Worm (Caenorhabditis elegans): Measurements from ENCODE around the gene Y62H9A.15.

Y62H9A.15 gene

ce11 chrX:11910046-11910445 is at the start of gene Y62H9A.15:
Gene Y62H9A.15, minus strand, starts transcription at chrX:11910145.
- TF ChIP-seq unc-62 (GFP tag; optimal IDR thresholded peaks at IDR 0.05) = no peak

ce11 chrX:11957246-11957645 is 47.3 kb upstream of the Y62H9A.15 start, which contains the start of gene T08D10.5:
Gene T08D10.5, plus strand, starts transcription at chrX:11957546.
- TF ChIP-seq unc-62 (GFP tag; optimal IDR thresholded peaks at IDR 0.05) = no peak

- no peak for TF ChIP-seq unc-62 (GFP tag; optimal IDR thresholded peaks at IDR 0.05)
These were observed 45.2 kb upstream of the Y62H9A.15 start, which contains the start of gene T08D10.3 for ce11 chrX:11955125-11955524. Gene T08D10.3, plus strand, starts transcription at chrX:11955425.

- TF ChIP-seq unc-62 (GFP tag; optimal IDR thresholded peaks at IDR 0.05) = no peak
These were observed 43.3 kb upstream of the Y62H9A.15 start, which contains the start of gene T08D10.4 for ce11 chrX:11953229-11953628. Gene T08D10.4, minus strand, starts transcription at chrX:11953329.

ce11 chrX:11952129-11952528 is 42.2 kb upstream of the Y62H9A.15 start:
- TF ChIP-seq unc-62 (GFP tag; optimal IDR thresholded peaks at IDR 0.05) = no peak

- no peak for TF ChIP-seq unc-62 (GFP tag; optimal IDR thresholded peaks at IDR 0.05)
These were observed 38.4 kb upstream of the Y62H9A.15 start, which contains the start of gene lsd-1 for ce11 chrX:11948184-11948894. Gene lsd-1, plus strand, starts transcription at chrX:11948844.

ce11 chrX:11946788-11947463 is 37.0 kb upstream of the Y62H9A.15 start, which contains the start of gene nfya-1:
Gene nfya-1, minus strand, starts transcription at chrX:11946838.
- TF ChIP-seq unc-62 (GFP tag; optimal IDR thresholded peaks at IDR 0.05) = no peak

ce11 chrX:11941951-11942350 is 32.0 kb upstream of the Y62H9A.15 start, which contains the start of gene F55G7.3:
Gene F55G7.3, minus strand, starts transcription at chrX:11942051.
- TF ChIP-seq unc-62 (GFP tag; optimal IDR thresholded peaks at IDR 0.05) = no peak

ce11 chrX:11938826-11939225 is 28.9 kb upstream of the Y62H9A.15 start, which contains the start of gene F55G7.5:
Gene F55G7.5, minus strand, starts transcription at chrX:11938926.
- no peak for TF ChIP-seq unc-62 (GFP tag; optimal IDR thresholded peaks at IDR 0.05)

- peak; percentile 32 for TF ChIP-seq unc-62 (GFP tag; optimal IDR thresholded peaks at IDR 0.05)
These were observed 27.5 kb upstream of the Y62H9A.15 start for ce11 chrX:11937343-11937935.

- TF ChIP-seq unc-62 (GFP tag; optimal IDR thresholded peaks at IDR 0.05) = no peak
These were observed 25.0 kb upstream of the Y62H9A.15 start for ce11 chrX:11934933-11935332.

- no peak for TF ChIP-seq unc-62 (GFP tag; optimal IDR thresholded peaks at IDR 0.05)
These were observed 23.6 kb upstream of the Y62H9A.15 start for ce11 chrX:11933547-11933946.

- TF ChIP-seq unc-62 (GFP tag; optimal IDR thresholded peaks at IDR 0.05) = no peak
These were observed 21.6 kb upstream of the Y62H9A.15 start, which contains the start of gene dot-1.4 for ce11 chrX:11931559-11931958. Gene dot-1.4, minus strand, starts transcription at chrX:11931659.

ce11 chrX:11927585-11927984 is 17.6 kb upstream of the Y62H9A.15 start, which contains the start of gene F55G7.4:
Gene F55G7.4, plus strand, starts transcription at chrX:11927885.
- no peak for TF ChIP-seq unc-62 (GFP tag; optimal IDR thresholded peaks at IDR 0.05)

ce11 chrX:11925243-11925642 is 15.3 kb upstream of the Y62H9A.15 start:
- TF ChIP-seq unc-62 (GFP tag; optimal IDR thresholded peaks at IDR 0.05) = no peak

- TF ChIP-seq unc-62 (GFP tag; optimal IDR thresholded peaks at IDR 0.05) = no peak
These were observed 14.2 kb upstream of the Y62H9A.15 start, which contains the start of gene F55G7.1 for ce11 chrX:11924158-11924557. Gene F55G7.1, plus strand, starts transcription at chrX:11924433.
